Comparison of ENCODE assay signal across 2 worm cellular contexts in the genomic region with DNA sequence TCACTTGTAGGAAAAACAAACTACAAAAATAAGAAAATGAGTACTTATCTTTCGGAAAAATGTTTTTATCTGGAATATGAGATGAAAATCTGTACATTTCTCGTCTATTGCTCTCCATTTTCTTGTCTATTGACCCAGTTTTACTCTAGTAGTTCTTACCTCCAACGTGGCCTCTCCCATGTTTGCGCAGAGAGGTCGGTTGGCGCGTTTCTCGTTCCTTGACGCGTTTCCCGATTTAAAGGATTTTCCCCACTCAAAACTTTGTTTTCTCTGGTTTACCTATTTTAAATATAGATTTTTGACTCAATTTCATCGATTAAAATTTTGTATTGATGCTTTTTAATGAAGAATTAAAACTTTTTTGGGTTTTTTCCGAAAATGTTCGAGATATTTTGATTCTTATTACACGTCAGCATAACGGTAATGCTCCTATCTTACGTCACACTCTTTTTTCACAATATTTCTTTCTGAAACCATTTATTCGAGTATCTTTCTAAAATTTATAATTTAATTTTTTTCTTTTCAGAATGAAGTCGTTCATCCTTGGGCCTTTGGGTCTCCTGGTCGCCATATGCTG.
TF ChIP-seq lines count a peak whose summit lies in the region.

A gene (plus strand): TSS at position 527 of the 577 bp plus-strand sequence.

TF ChIP-seq in whole organism, L1 larva, 84 proteins besides CTCF, POLR2A, EP300 and RAD21 (continued from another document):
- TF ChIP-seq lin-14 (GFP tag; optimal IDR thresholded peaks at IDR 0.05; lab: Kevin White, UChicago) (peak; percentile 75), nhr-85 (tag; lab: Kevin White, UChicago) (peak; percentile 81), unc-86 (tag; optimal IDR thresholded peaks at IDR 0.05; lab: Kevin White, UChicago) (peak; percentile 25)

TF ChIP-seq in whole organism, L4 larva, 104 proteins besides CTCF, POLR2A, EP300 and RAD21 (continued from another document):
- no peak for TF ChIP-seq set-16 (GFP tag; IDR thresholded peaks at IDR 0.05; lab: Robert Waterston, UW)
- TF ChIP-seq snpc-1.2 (GFP tag; IDR thresholded peaks at IDR 0.05; lab: Robert Waterston, UW): no peak
- peak; percentile 52 for TF ChIP-seq nhr-77 (tag; optimal IDR thresholded peaks at IDR 0.05; lab: Kevin White, UChicago)
- no peak for TF ChIP-seq ceh-20 (GFP tag; IDR thresholded peaks at IDR 0.05; lab: Robert Waterston, UW)
- peak; percentile 77 for TF ChIP-seq aha-1 (tag; lab: Kevin White, UChicago)
- no peak for TF ChIP-seq Y75B8A.6 (GFP tag; IDR thresholded peaks at IDR 0.05; lab: Robert Waterston, UW)
- TF ChIP-seq D1046.2 (GFP tag; IDR thresholded peaks at IDR 0.05; lab: Robert Waterston, UW): no peak
- peak; percentile 11 for TF ChIP-seq nhr-25 (tag; optimal IDR thresholded peaks at IDR 0.05; lab: Kevin White, UChicago; ENCODE audit: borderline replicate concordance, insufficient read depth)
- TF ChIP-seq ZK337.2 (GFP tag; IDR thresholded peaks at IDR 0.05; lab: Robert Waterston, UW): no peak
- no peak for TF ChIP-seq ceh-82 (tag; optimal IDR thresholded peaks at IDR 0.05; lab: Kevin White, UChicago)
- TF ChIP-seq lir-3 (tag; optimal IDR thresholded peaks at IDR 0.05; lab: Kevin White, UChicago): no peak
- no peak for TF ChIP-seq arid-1 (GFP tag; conservative IDR thresholded peaks at IDR 0.05; lab: Robert Waterston, UW)
- no peak for TF ChIP-seq ctbp-1 (GFP tag; IDR thresholded peaks at IDR 0.05; lab: Robert Waterston, UW)
- no peak for TF ChIP-seq lim-7 (GFP tag; IDR thresholded peaks at IDR 0.05; lab: Robert Waterston, UW)
- TF ChIP-seq zip-2 (tag; optimal IDR thresholded peaks at IDR 0.05; lab: Kevin White, UChicago): no peak
- no peak for TF ChIP-seq attf-4 (tag; optimal IDR thresholded peaks at IDR 0.05; lab: Kevin White, UChicago)
- TF ChIP-seq nhr-102 (tag; optimal IDR thresholded peaks at IDR 0.05; lab: Kevin White, UChicago): peak; percentile 23
- TF ChIP-seq ces-1 (GFP tag; optimal IDR thresholded peaks at IDR 0.05; lab: Kevin White, UChicago): no peak
- TF ChIP-seq lin-29 (GFP tag; IDR thresholded peaks at IDR 0.05; lab: Robert Waterston, UW): no peak
- peak; percentile 39 for TF ChIP-seq hlh-30 (tag; optimal IDR thresholded peaks at IDR 0.05; lab: Kevin White, UChicago; ENCODE audit: insufficient read depth)
- TF ChIP-seq ztf-11 (tag; optimal IDR thresholded peaks at IDR 0.05; lab: Kevin White, UChicago): no peak
- no peak for TF ChIP-seq unc-62 (GFP tag; optimal IDR thresholded peaks at IDR 0.05 in 1 of 2; lab: Kevin White, UChicago)
- TF ChIP-seq unc-62 (tag; optimal IDR thresholded peaks at IDR 0.05; lab: Kevin White, UChicago): no peak
- TF ChIP-seq cey-2 (tag; optimal IDR thresholded peaks at IDR 0.05; lab: Kevin White, UChicago; ENCODE audit: borderline replicate concordance, insufficient read depth): no peak
- TF ChIP-seq saeg-2 (GFP tag; IDR thresholded peaks at IDR 0.05; lab: Robert Waterston, UW): no peak
- TF ChIP-seq dmd-6 (GFP tag; IDR thresholded peaks at IDR 0.05; lab: Robert Waterston, UW): peak; percentile 26; the same call in 1 of the 2 replicates
- TF ChIP-seq daf-19 (GFP tag; conservative IDR thresholded peaks at IDR 0.05; lab: Robert Waterston, UW): no peak
- TF ChIP-seq zfp-3 (GFP tag; conservative IDR thresholded peaks at IDR 0.05; lab: Robert Waterston, UW): no peak
- no peak for TF ChIP-seq pha-4 (GFP tag; IDR thresholded peaks at IDR 0.05; lab: Robert Waterston, UW)
- no peak for TF ChIP-seq pha-4 (tag; optimal IDR thresholded peaks at IDR 0.05; lab: Kevin White, UChicago)
- TF ChIP-seq snpc-4 (tag; optimal IDR thresholded peaks at IDR 0.05; lab: Kevin White, UChicago): no peak
- no peak for TF ChIP-seq lin-1 (GFP tag; IDR thresholded peaks at IDR 0.05; lab: Robert Waterston, UW)
- no peak for TF ChIP-seq F37D6.2 (tag; optimal IDR thresholded peaks at IDR 0.05; lab: Kevin White, UChicago)
- no peak for TF ChIP-seq hmg-1.1 (GFP tag; IDR thresholded peaks at IDR 0.05; lab: Robert Waterston, UW)
- TF ChIP-seq ceh-44 (GFP tag; IDR thresholded peaks at IDR 0.05; lab: Robert Waterston, UW): no peak
- no peak for TF ChIP-seq sdz-12 (GFP tag; optimal IDR thresholded peaks at IDR 0.05; lab: Kevin White, UChicago)
- TF ChIP-seq daf-8 (GFP tag; IDR thresholded peaks at IDR 0.05; lab: Robert Waterston, UW): no peak
- peak; percentile 7 for TF ChIP-seq pqm-1 (tag; optimal IDR thresholded peaks at IDR 0.05; lab: Kevin White, UChicago)
- TF ChIP-seq Y48G9A.11 (GFP tag; IDR thresholded peaks at IDR 0.05; lab: Robert Waterston, UW): no peak
- TF ChIP-seq unc-39 (tag; optimal IDR thresholded peaks at IDR 0.05; lab: Kevin White, UChicago): no peak
- TF ChIP-seq lin-38 (GFP tag; IDR thresholded peaks at IDR 0.05; lab: Robert Waterston, UW): no peak
- no peak for TF ChIP-seq R02D3.7 (tag; optimal IDR thresholded peaks at IDR 0.05; lab: Kevin White, UChicago)
- peak; percentile 6 for TF ChIP-seq spr-1 (tag; optimal IDR thresholded peaks at IDR 0.05; lab: Kevin White, UChicago)
- no peak for TF ChIP-seq madf-9 (GFP tag; conservative IDR thresholded peaks at IDR 0.05; lab: Robert Waterston, UW)
- TF ChIP-seq lin-15B (tag; optimal IDR thresholded peaks at IDR 0.05; lab: Kevin White, UChicago): no peak
